Worm (Caenorhabditis elegans): ENCODE measurements around the gene try-5.

DNA sequence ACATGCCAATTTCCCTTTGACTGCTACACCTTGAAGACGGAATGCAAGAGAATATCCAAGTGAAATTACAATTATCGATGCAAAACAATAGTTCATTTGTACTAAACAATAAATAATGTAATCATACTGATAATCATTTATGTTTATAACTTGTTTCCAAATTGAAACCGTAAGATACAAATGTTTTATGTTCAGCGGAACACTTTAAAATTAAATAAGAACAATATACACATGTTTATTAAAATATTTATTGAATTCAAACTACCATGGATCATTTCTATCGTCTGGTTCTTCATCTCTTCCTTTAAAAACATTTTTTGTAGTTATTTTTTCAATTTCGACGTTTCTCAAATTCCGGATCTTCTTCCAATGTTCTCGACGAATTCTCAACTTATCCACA is 8.5 kb downstream of the try-5 start, which contains the start of gene ttr-40:
- TF ChIP-seq unc-62 (GFP tag; optimal IDR thresholded peaks at IDR 0.05) (no peak), nhr-77 (tag; optimal IDR thresholded peaks at IDR 0.05) (no peak), lin-15B (tag; optimal IDR thresholded peaks at IDR 0.05) (no peak), ces-1 (GFP tag; optimal IDR thresholded peaks at IDR 0.05) (no peak), sup-37 (GFP tag; optimal IDR thresholded peaks at IDR 0.05) (no peak), egl-27 (tag; optimal IDR thresholded peaks at IDR 0.05) (no peak), skn-1 (tag; optimal IDR thresholded peaks at IDR 0.05) (no peak), lin-14 (GFP tag; optimal IDR thresholded peaks at IDR 0.05) (no peak), alr-1 (tag; optimal IDR thresholded peaks at IDR 0.05; ENCODE audit: borderline replicate concordance) (no peak), efl-1 (optimal IDR thresholded peaks at IDR 0.05) (no peak), efl-1 (GFP tag; optimal IDR thresholded peaks at IDR 0.05 in 1 of 2) (no peak), grh-1 (GFP tag; IDR thresholded peaks at IDR 0.05) (no peak), lir-3 (tag; optimal IDR thresholded peaks at IDR 0.05; ENCODE audit: poor library complexity) (no peak), lsy-2 (tag; optimal IDR thresholded peaks at IDR 0.05) (no peak), pqm-1 (tag; optimal IDR thresholded peaks at IDR 0.05) (no peak)

Data from whole organism, L1 larva.